Fruit fly (Drosophila melanogaster): ENCODE data around the gene Bace.

Bace gene

dm6 chr2L:8514748-8515147, 18.6 kb upstream of the Bace start, which contains the start of the genes CG13097 and PIG-U:
Gene CG13097, minus strand, starts transcription at chr2L:8514868.
Gene PIG-U, plus strand, starts transcription at chr2L:8515096.
- TF ChIP-seq Mio (GFP tag; optimal IDR thresholded peaks at IDR 0.05): peak; percentile 20
- TF ChIP-seq jim (GFP tag; optimal IDR thresholded peaks at IDR 0.05): no peak
- no peak for TF ChIP-seq N (GFP tag; optimal IDR thresholded peaks at IDR 0.05)
- TF ChIP-seq sv (GFP tag; optimal IDR thresholded peaks at IDR 0.05): peak; percentile 78
- no peak for TF ChIP-seq CrebA (GFP tag; optimal IDR thresholded peaks at IDR 0.05; ENCODE audit: borderline replicate concordance)
- peak; percentile 94 for TF ChIP-seq Hr83 (GFP tag; optimal IDR thresholded peaks at IDR 0.05; ENCODE audit: poor library complexity, severe bottlenecking)
- TF ChIP-seq sage (GFP tag; optimal IDR thresholded peaks at IDR 0.05): no peak
- TF ChIP-seq Rel (GFP tag; optimal IDR thresholded peaks at IDR 0.05): peak; percentile 2
- peak; percentile 62 for TF ChIP-seq Rel (tag; optimal IDR thresholded peaks at IDR 0.05)
- TF ChIP-seq psq (GFP tag; optimal IDR thresholded peaks at IDR 0.05): peak; percentile 80
- no peak for TF ChIP-seq Vsx2 (GFP tag; optimal IDR thresholded peaks at IDR 0.05; ENCODE audit: partially characterized antibody)
- no peak for TF ChIP-seq dl (GFP tag; optimal IDR thresholded peaks at IDR 0.05; ENCODE audit: insufficient read depth in 1 of 2, partially characterized antibody in 2 of 2)
- peak; percentile 86 for TF ChIP-seq fru (GFP tag; optimal IDR thresholded peaks at IDR 0.05)
- peak; percentile 66 for TF ChIP-seq CG32264 (GFP tag; optimal IDR thresholded peaks at IDR 0.05)
- TF ChIP-seq lola (GFP tag; optimal IDR thresholded peaks at IDR 0.05): no peak
- no peak for TF ChIP-seq pan (optimal IDR thresholded peaks at IDR 0.05)
- TF ChIP-seq ey (GFP tag; optimal IDR thresholded peaks at IDR 0.05): peak; percentile 89
- no peak for TF ChIP-seq rgr (GFP tag; optimal IDR thresholded peaks at IDR 0.05)
- peak; percentile 65 to 93 for TF ChIP-seq foxo (GFP tag; optimal IDR thresholded peaks at IDR 0.05)
- TF ChIP-seq h (GFP tag; optimal IDR thresholded peaks at IDR 0.05): peak; percentile 93
- TF ChIP-seq CG9705 (GFP tag; optimal IDR thresholded peaks at IDR 0.05): peak; percentile 79
- peak; percentile 93 for TF ChIP-seq Hnf4 (GFP tag; optimal IDR thresholded peaks at IDR 0.05)
- no peak for TF ChIP-seq Myc (optimal IDR thresholded peaks at IDR 0.05)
- TF ChIP-seq dsf (GFP tag; optimal IDR thresholded peaks at IDR 0.05; ENCODE audit: borderline replicate concordance): peak; percentile 88
- TF ChIP-seq woc (GFP tag; optimal IDR thresholded peaks at IDR 0.05): no peak
- peak; percentile 88 for TF ChIP-seq HLH106 (tag; optimal IDR thresholded peaks at IDR 0.05)
- peak; percentile 89 for TF ChIP-seq br (GFP tag; optimal IDR thresholded peaks at IDR 0.05)
- TF ChIP-seq Sp1 (GFP tag; optimal IDR thresholded peaks at IDR 0.05): no peak
- peak; percentile 90 for TF ChIP-seq Jra (GFP tag; optimal IDR thresholded peaks at IDR 0.05)
- no peak for TF ChIP-seq Dfd (GFP tag; optimal IDR thresholded peaks at IDR 0.05)
- TF ChIP-seq tai (GFP tag; optimal IDR thresholded peaks at IDR 0.05): no peak
- no peak for TF ChIP-seq dmrt93B (GFP tag; optimal IDR thresholded peaks at IDR 0.05)
- no peak for TF ChIP-seq brk (GFP tag; optimal IDR thresholded peaks at IDR 0.05)
- peak; percentile 62 for TF ChIP-seq GATAd (GFP tag; optimal IDR thresholded peaks at IDR 0.05)
- TF ChIP-seq Dif (GFP tag; optimal IDR thresholded peaks at IDR 0.05; ENCODE audit: partially characterized antibody): no peak
- peak; percentile 85 for TF ChIP-seq OdsH (GFP tag; optimal IDR thresholded peaks at IDR 0.05)
- no peak for TF ChIP-seq Hr78 (GFP tag; optimal IDR thresholded peaks at IDR 0.05)
- TF ChIP-seq usp (GFP tag; optimal IDR thresholded peaks at IDR 0.05): no peak
- TF ChIP-seq Abd-B (GFP tag; optimal IDR thresholded peaks at IDR 0.05): no peak

- peak; percentile 74 for TF ChIP-seq Myc (optimal IDR thresholded peaks at IDR 0.05)
- peak; percentile 7 for TF ChIP-seq sv (GFP tag; optimal IDR thresholded peaks at IDR 0.05)
- no peak for TF ChIP-seq CG32264 (GFP tag; optimal IDR thresholded peaks at IDR 0.05)
These were observed 15.6 kb upstream of the Bace start, which contains the start of gene CG13096 for dm6 chr2L:8511723-8512122. Gene CG13096, minus strand, starts transcription at chr2L:8511866.

dm6 chr2L:8506729-8507128, 10.6 kb upstream of the Bace start, which contains the start of gene Dh31:
Gene Dh31, minus strand, starts transcription at chr2L:8506845.
- TF ChIP-seq Dfd (GFP tag; optimal IDR thresholded peaks at IDR 0.05) (no peak), dsf (GFP tag; optimal IDR thresholded peaks at IDR 0.05; ENCODE audit: borderline replicate concordance) (no peak), Hnf4 (GFP tag; optimal IDR thresholded peaks at IDR 0.05) (no peak), jim (GFP tag; optimal IDR thresholded peaks at IDR 0.05) (no peak), h (GFP tag; optimal IDR thresholded peaks at IDR 0.05) (no peak), CG9705 (GFP tag; optimal IDR thresholded peaks at IDR 0.05) (no peak), usp (GFP tag; optimal IDR thresholded peaks at IDR 0.05) (no peak), foxo (GFP tag; optimal IDR thresholded peaks at IDR 0.05) (no peak), Vsx2 (GFP tag; optimal IDR thresholded peaks at IDR 0.05; ENCODE audit: partially characterized antibody) (no peak), lola (GFP tag; optimal IDR thresholded peaks at IDR 0.05) (no peak), fru (GFP tag; optimal IDR thresholded peaks at IDR 0.05) (no peak), Dif (GFP tag; optimal IDR thresholded peaks at IDR 0.05; ENCODE audit: partially characterized antibody) (no peak), Hr83 (GFP tag; optimal IDR thresholded peaks at IDR 0.05; ENCODE audit: poor library complexity, severe bottlenecking) (no peak)

Measured in whole organism, wandering third instar larva.